Worm (Caenorhabditis elegans) whole organism, L2 larva: ENCODE measurements around the gene Y43B11AL.1.

Source experiments
- C34F6.9 ChIP-seq: fragments of 150-350 bp; optimal IDR thresholded peaks from 2 replicates; lab custom pipeline; 2014; ENCODE audit warnings: missing biosample characterization, missing genetic modification characterization
- F13H6.1 ChIP-seq: sonication (generic microtip); optimal IDR thresholded peaks from 2 replicates; lab custom pipeline; 2016; ENCODE audit warnings: missing genetic modification characterization, missing compliant biosample characterization
- R02D3.7 ChIP-seq: fragments of 150-350 bp; optimal IDR thresholded peaks from 2 replicates; lab custom pipeline; 2014; ENCODE audit warnings: missing biosample characterization, missing genetic modification characterization
- Y55F3AM.14 ChIP-seq: fragments of 200-800 bp; sonication (Bioruptor generic); optimal IDR thresholded peaks from 2 replicates; lab custom pipeline; 2018; ENCODE audit warnings: mild to moderate bottlenecking, missing genetic modification characterization, missing compliant biosample characterization
- ZK546.5 ChIP-seq: sonication (generic microtip); optimal IDR thresholded peaks from 2 replicates; lab custom pipeline; 2017; ENCODE audit warnings: missing biosample characterization, missing genetic modification characterization
- ama-1 ChIP-seq: fragments of 150-350 bp; optimal IDR thresholded peaks from 2 replicates; lab custom pipeline; 2018; ENCODE audit warnings: inconsistent platforms
- blmp-1 ChIP-seq: sonication (generic microtip); optimal IDR thresholded peaks from 2 replicates; lab custom pipeline; 2017; ENCODE audit warnings: missing genetic modification characterization, mild to moderate bottlenecking, missing compliant biosample characterization, antibody characterized with exemption, moderate library complexity; ENCODE audit not compliant: insufficient read depth
- ceh-82 ChIP-seq: fragments of 150-350 bp; optimal IDR thresholded peaks from 2 replicates; lab custom pipeline; 2014; ENCODE audit warnings: missing biosample characterization, missing genetic modification characterization
- crh-2 ChIP-seq: sonication (generic microtip); optimal IDR thresholded peaks from 2 replicates; lab custom pipeline; 2017; ENCODE audit warnings: missing biosample characterization, missing genetic modification characterization
- egl-27 ChIP-seq: sonication (generic microtip); optimal IDR thresholded peaks from 3 replicates; lab custom pipeline; 2017; ENCODE audit warnings: missing biosample characterization, missing genetic modification reagents, missing genetic modification characterization
- elt-1 ChIP-seq: fragments of 150-350 bp; optimal IDR thresholded peaks from 2 replicates; lab custom pipeline; 2014; ENCODE audit warnings: missing biosample characterization, missing genetic modification characterization
- fos-1 ChIP-seq: fragments of 150-350 bp; optimal IDR thresholded peaks from 2 replicates; lab custom pipeline; 2014; ENCODE audit warnings: missing biosample characterization, missing genetic modification characterization
- gmeb-1 ChIP-seq: fragments of 150-350 bp; optimal IDR thresholded peaks from 2 replicates; lab custom pipeline; 2014; ENCODE audit warnings: missing biosample characterization, missing genetic modification characterization
- lin-11 ChIP-seq: fragments of 150-350 bp; sonication (generic microtip); optimal IDR thresholded peaks from 2 replicates; lab custom pipeline; 2014; ENCODE audit warnings: missing biosample characterization, missing genetic modification characterization, inconsistent platforms, mixed read lengths
- lin-13 ChIP-seq: fragments of 150-350 bp; optimal IDR thresholded peaks from 2 replicates; lab custom pipeline; 2014; ENCODE audit warnings: missing biosample characterization, missing genetic modification reagents, missing genetic modification characterization
- lsy-2 ChIP-seq, 2 experiments: fragments of 150-350 bp in 1 of 2; sonication (generic microtip) in 1 of 2; optimal IDR thresholded peaks; 2 replicates each; lab custom pipeline; 2014 to 2017; ENCODE audit warnings: missing biosample characterization in 2 of 2, missing genetic modification characterization in 2 of 2
- mbf-1 ChIP-seq: sonication (generic microtip); optimal IDR thresholded peaks from 2 replicates; lab custom pipeline; 2017; ENCODE audit warnings: missing biosample characterization, missing genetic modification characterization
- mdl-1 ChIP-seq, 2 experiments: fragments of 150-350 bp in 1 of 2; sonication (generic microtip) in 1 of 2; optimal IDR thresholded peaks; 2 replicates each; lab custom pipeline; 2017; ENCODE audit warnings: missing biosample characterization in 2 of 2, missing genetic modification characterization in 2 of 2
- nhr-10 ChIP-seq: sonication (generic microtip); optimal IDR thresholded peaks from 2 replicates; lab custom pipeline; 2017; ENCODE audit warnings: missing biosample characterization, missing genetic modification characterization
- nhr-11 ChIP-seq: fragments of 150-350 bp; optimal IDR thresholded peaks from 2 replicates; lab custom pipeline; 2014; ENCODE audit warnings: missing biosample characterization, missing genetic modification characterization
- nhr-12 ChIP-seq: fragments of 150-350 bp; optimal IDR thresholded peaks from 2 replicates; lab custom pipeline; 2014; ENCODE audit warnings: missing biosample characterization, missing genetic modification characterization
- nhr-129 ChIP-seq: fragments of 150-350 bp; optimal IDR thresholded peaks from 2 replicates; lab custom pipeline; 2014; ENCODE audit warnings: missing biosample characterization, missing genetic modification characterization
- nhr-21 ChIP-seq: fragments of 150-350 bp; optimal IDR thresholded peaks from 2 replicates; lab custom pipeline; 2014; ENCODE audit warnings: missing biosample characterization, missing genetic modification characterization
- nhr-23 ChIP-seq: fragments of 150-350 bp; optimal IDR thresholded peaks from 2 replicates; lab custom pipeline; 2014; ENCODE audit warnings: missing biosample characterization, missing genetic modification reagents, missing genetic modification characterization
- nhr-25 ChIP-seq: fragments of 150-350 bp; sonication (generic microtip); optimal IDR thresholded peaks from 3 replicates; lab custom pipeline; 2014; ENCODE audit warnings: missing biosample characterization, missing genetic modification characterization
- nhr-6 ChIP-seq: fragments of 150-350 bp; optimal IDR thresholded peaks from 2 replicates; lab custom pipeline; 2014; ENCODE audit warnings: missing biosample characterization, missing genetic modification characterization
- peb-1 ChIP-seq: fragments of 150-350 bp; optimal IDR thresholded peaks from 2 replicates; lab custom pipeline; 2014; ENCODE audit warnings: missing biosample characterization, missing genetic modification characterization
- sem-4 ChIP-seq: fragments of 150-350 bp; optimal IDR thresholded peaks from 2 replicates; lab custom pipeline; 2014; ENCODE audit warnings: missing biosample characterization, missing genetic modification reagents, missing genetic modification characterization
- skn-1 ChIP-seq: sonication (generic microtip); optimal IDR thresholded peaks from 2 replicates; lab custom pipeline; 2017; ENCODE audit warnings: missing biosample characterization, missing genetic modification characterization
- sma-3 ChIP-seq: sonication (generic microtip); optimal IDR thresholded peaks from 2 replicates; lab custom pipeline; 2016; ENCODE audit warnings: missing genetic modification reagents, missing genetic modification characterization, missing compliant biosample characterization
- sma-9 ChIP-seq, 2 experiments: fragments of 150-350 bp in 1 of 2; sonication (generic microtip) in 1 of 2; optimal IDR thresholded peaks; 2 replicates each; lab custom pipeline; 2014 to 2016; ENCODE audit warnings: missing genetic modification characterization in 2 of 2, mild to moderate bottlenecking in 1 of 2, missing biosample characterization in 1 of 2, missing compliant biosample characterization in 1 of 2, missing genetic modification reagents in 1 of 2, moderate library complexity in 1 of 2
- zag-1 ChIP-seq: fragments of 150-350 bp; optimal IDR thresholded peaks from 2 replicates; lab custom pipeline; 2014; ENCODE audit warnings: missing biosample characterization, missing genetic modification characterization
- ztf-1 ChIP-seq: fragments of 200-800 bp; sonication (Bioruptor generic); conservative IDR thresholded peaks from 2 replicates; pipeline ENCODE4 v1.3.6; 2022; ENCODE audit warnings: missing genetic modification characterization, missing compliant biosample characterization
- ztf-4 ChIP-seq: fragments of 150-350 bp; optimal IDR thresholded peaks from 2 replicates; lab custom pipeline; 2014; ENCODE audit warnings: missing biosample characterization, missing genetic modification characterization

Y43B11AL.1 gene

DNA sequence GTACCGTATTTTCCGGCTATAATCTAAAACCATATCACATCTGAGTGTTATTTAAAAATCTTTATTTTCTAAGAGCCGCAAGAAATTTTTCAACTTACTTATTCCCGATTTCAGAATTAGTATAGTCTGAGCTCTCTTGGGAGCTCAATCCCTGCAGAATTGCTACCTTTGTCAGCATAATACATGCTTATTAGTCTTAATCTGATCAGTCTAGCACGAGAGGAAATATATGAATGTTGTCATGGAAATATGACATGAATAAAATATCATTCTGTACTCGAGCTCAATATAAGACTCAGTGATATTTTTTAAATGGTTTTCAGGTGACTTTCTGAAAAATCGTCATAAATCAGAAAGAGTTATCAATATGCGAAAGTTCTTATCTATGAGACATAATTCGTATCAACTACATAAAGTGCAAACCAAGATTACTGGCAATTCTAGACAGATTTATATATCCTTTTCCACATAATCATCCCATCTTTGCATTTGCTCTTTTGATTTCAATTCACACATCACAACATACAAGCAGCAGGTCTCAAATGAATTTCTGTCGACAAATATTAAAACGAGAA lies 19.7 kb upstream of the Y43B11AL.1 start:
- TF ChIP-seq mbf-1 (tag; lab: Kevin White, UChicago) (no peak), fos-1 (peak; percentile 60), skn-1 (tag; lab: Kevin White, UChicago) (peak; percentile 70), sma-9 (GFP tag; optimal IDR thresholded peaks at IDR 0.05; lab: Kevin White, UChicago) (peak; percentile 22), sma-9 (tag; optimal IDR thresholded peaks at IDR 0.05; lab: Kevin White, UChicago) (no peak), ama-1 (lab: Kevin White, UChicago) (no peak), lsy-2 (tag; optimal IDR thresholded peaks at IDR 0.05; lab: Kevin White, UChicago) (peak in 1 of 2 experiments; percentile 46)
- TF ChIP-seq, all 48 proteins: peak for 4

DNA sequence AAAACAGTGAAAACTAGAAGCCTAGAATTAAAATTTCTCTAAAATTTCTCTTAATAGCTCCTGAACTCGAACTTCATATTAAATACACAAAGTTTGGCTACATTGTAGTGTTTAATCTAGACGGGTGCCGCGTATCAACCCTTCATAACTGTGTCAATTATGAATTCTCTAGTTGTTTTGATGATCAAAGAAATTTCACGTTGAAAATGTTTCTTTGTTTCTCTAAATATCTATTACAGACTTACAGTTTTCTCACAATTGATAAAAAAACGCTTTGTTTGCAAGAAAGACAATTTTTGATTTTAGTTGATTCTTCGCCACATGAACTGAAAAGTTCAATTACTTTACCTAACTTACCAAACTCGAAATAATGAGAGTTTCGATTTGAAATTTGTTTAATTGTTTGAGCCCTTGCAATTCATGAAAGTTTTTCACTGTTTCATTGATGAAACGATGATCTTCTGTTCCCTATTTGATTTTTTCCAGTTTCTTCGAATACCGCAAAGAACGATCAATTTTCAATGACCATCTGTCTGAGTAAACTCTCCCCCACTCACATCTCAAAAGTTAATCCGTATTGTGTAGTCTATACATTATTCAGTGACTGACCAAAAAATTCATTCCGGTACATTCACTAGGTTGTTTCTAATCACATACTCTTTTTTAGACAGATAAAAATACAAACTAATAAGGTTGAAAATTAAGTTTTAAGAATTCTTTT lies 18.3 kb upstream of the Y43B11AL.1 start:
- TF ChIP-seq sma-3 (GFP tag; lab: Kevin White, UChicago) (no peak), nhr-6 (tag; lab: Kevin White, UChicago) (peak; percentile 19), nhr-21 (peak; percentile 27), lsy-2 (tag; optimal IDR thresholded peaks at IDR 0.05; lab: Kevin White, UChicago) (peak in 1 of 2 experiments; percentile 43), nhr-129 (tag; lab: Kevin White, UChicago) (peak; percentile 27), peb-1 (tag; lab: Kevin White, UChicago) (no peak), crh-2 (tag; lab: Kevin White, UChicago) (no peak), sma-9 (GFP tag; optimal IDR thresholded peaks at IDR 0.05; lab: Kevin White, UChicago) (peak; percentile 40), sma-9 (tag; optimal IDR thresholded peaks at IDR 0.05; lab: Kevin White, UChicago) (no peak), fos-1 (peak; percentile 10), lin-13 (GFP tag; lab: Kevin White, UChicago) (no peak)

ce11 chrIV:7047762-7048178 lies 17.4 kb upstream of the Y43B11AL.1 start:
- TF ChIP-seq elt-1 (no peak), lin-11 (tag; lab: Kevin White, UChicago) (no peak), ceh-82 (tag; lab: Kevin White, UChicago) (no peak), F13H6.1 (tag; lab: Kevin White, UChicago) (peak; percentile 86), lin-13 (GFP tag; lab: Kevin White, UChicago) (peak; percentile 29), ama-1 (lab: Kevin White, UChicago) (peak; percentile 28), zag-1 (no peak), crh-2 (tag; lab: Kevin White, UChicago) (peak; percentile 86), nhr-129 (tag; lab: Kevin White, UChicago) (peak; percentile 81), sma-3 (GFP tag; lab: Kevin White, UChicago) (peak; percentile 84), nhr-10 (no peak), nhr-6 (tag; lab: Kevin White, UChicago) (peak; percentile 73), lsy-2 (tag; optimal IDR thresholded peaks at IDR 0.05; lab: Kevin White, UChicago) (peak in 1 of 2 experiments; percentile 48), nhr-11 (tag; lab: Kevin White, UChicago) (peak; percentile 13), Y55F3AM.14 (GFP tag; lab: Kevin White, UChicago) (peak; percentile 24), fos-1 (peak; percentile 87), nhr-21 (peak; percentile 67), C34F6.9 (tag; lab: Kevin White, UChicago) (peak; percentile 62), sem-4 (peak; percentile 44), gmeb-1 (tag; lab: Kevin White, UChicago) (peak; percentile 78), sma-9 (GFP tag; optimal IDR thresholded peaks at IDR 0.05; lab: Kevin White, UChicago) (peak; percentile 87), sma-9 (tag; optimal IDR thresholded peaks at IDR 0.05; lab: Kevin White, UChicago) (no peak), nhr-25 (tag; lab: Kevin White, UChicago) (peak; percentile 88), blmp-1 (peak; percentile 59), mdl-1 (tag; optimal IDR thresholded peaks at IDR 0.05; lab: Kevin White, UChicago) (peak; percentile 56 to 58), egl-27 (tag; lab: Kevin White, UChicago) (peak; percentile 5), nhr-23 (tag; lab: Kevin White, UChicago) (no peak), nhr-12 (tag; lab: Kevin White, UChicago) (no peak), ztf-4 (tag; lab: Kevin White, UChicago) (peak; percentile 54)

DNA sequence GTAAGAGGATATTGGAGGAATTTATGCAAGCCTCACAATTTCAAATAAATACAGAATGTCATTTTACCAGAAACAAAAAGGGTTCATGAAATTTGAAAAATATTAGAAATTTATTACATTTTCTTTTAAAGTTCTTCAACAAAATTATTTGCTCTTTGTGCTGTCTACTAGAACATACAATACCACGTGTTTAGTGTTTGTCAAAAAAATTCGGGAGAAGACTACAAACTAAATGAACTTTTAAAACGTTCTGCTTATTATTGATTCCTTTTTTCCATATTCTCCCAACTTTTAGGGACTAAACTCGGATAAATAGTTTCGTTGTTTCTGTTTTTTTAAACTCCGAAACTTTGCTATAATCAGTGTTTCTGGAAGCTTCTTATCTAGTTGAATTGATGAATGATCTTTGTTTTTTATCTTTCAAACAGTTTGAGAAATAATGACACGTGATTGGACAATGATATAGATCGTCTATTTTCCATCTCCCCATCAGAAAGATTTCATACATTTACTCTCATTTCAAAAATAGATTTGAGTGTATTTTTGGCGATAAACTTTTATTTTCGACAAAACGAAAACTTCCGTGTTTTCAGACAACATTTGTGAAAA lies 16.4 kb upstream of the Y43B11AL.1 start:
- TF ChIP-seq nhr-10 (no peak), gmeb-1 (tag; lab: Kevin White, UChicago) (peak; percentile 4), sma-9 (GFP tag; optimal IDR thresholded peaks at IDR 0.05; lab: Kevin White, UChicago) (peak; percentile 6), sma-9 (tag; optimal IDR thresholded peaks at IDR 0.05; lab: Kevin White, UChicago) (no peak), crh-2 (tag; lab: Kevin White, UChicago) (peak; percentile 35), R02D3.7 (tag; lab: Kevin White, UChicago) (no peak), nhr-21 (peak; percentile 13), blmp-1 (peak; percentile 27), nhr-25 (tag; lab: Kevin White, UChicago) (peak; percentile 46), sma-3 (GFP tag; lab: Kevin White, UChicago) (peak; percentile 54), ZK546.5 (no peak), mbf-1 (tag; lab: Kevin White, UChicago) (no peak), ztf-1 (GFP tag; lab: Robert Waterston, UW) (no peak), lsy-2 (tag; optimal IDR thresholded peaks at IDR 0.05; lab: Kevin White, UChicago) (peak in 1 of 2 experiments; percentile 24)
